Fruit fly (Drosophila melanogaster) whole organism, embryonic: Measurements from ENCODE around the gene mRpL40.

Experiments used
- CG11504 ChIP-seq: fragments of 200-800 bp; sonication (Bioruptor generic); optimal IDR thresholded peaks from 3 replicates; lab custom pipeline; 2019; ENCODE audit warnings: missing biosample characterization, mild to moderate bottlenecking, missing genetic modification characterization, moderate library complexity
- CG17912 ChIP-seq: fragments of 200-800 bp; sonication (Bioruptor generic); optimal IDR thresholded peaks from 2 replicates; lab custom pipeline; 2018; ENCODE audit warnings: missing biosample characterization, mild to moderate bottlenecking, missing genetic modification characterization
- CG18262 ChIP-seq: fragments of 200-800 bp; optimal IDR thresholded peaks from 3 replicates; lab custom pipeline; 2019; ENCODE audit warnings: missing biosample characterization, mild to moderate bottlenecking, missing genetic modification characterization, moderate library complexity
- CG31441 ChIP-seq: fragments of 200-800 bp; sonication (Bioruptor generic); IDR thresholded peaks from 2 replicates; pipeline ENCODE4 v1.3.6; 2022; ENCODE audit warnings: missing biosample characterization, missing genetic modification characterization
- Hsf ChIP-seq: fragments of 200-800 bp; sonication (Bioruptor generic); optimal IDR thresholded peaks from 3 replicates; lab custom pipeline; 2016; ENCODE audit warnings: missing biosample characterization, missing genetic modification characterization
- lola ChIP-seq, 3 experiments: fragments of >200 bp in 2 of 3; fragments of 200-800 bp in 1 of 3; sonication (Bioruptor generic) in 1 of 3; optimal IDR thresholded peaks; 2 replicates each; lab custom pipeline; 2017 to 2019; ENCODE audit warnings: missing biosample characterization in 3 of 3, missing genetic modification characterization in 3 of 3, mild to moderate bottlenecking in 1 of 3, moderate library complexity in 1 of 3
- onecut ChIP-seq: fragments of 200-800 bp; sonication (Bioruptor generic); IDR thresholded peaks from 2 replicates; pipeline ENCODE4 v1.3.6; 2022; ENCODE audit warnings: missing biosample characterization, missing genetic modification characterization

DNA sequence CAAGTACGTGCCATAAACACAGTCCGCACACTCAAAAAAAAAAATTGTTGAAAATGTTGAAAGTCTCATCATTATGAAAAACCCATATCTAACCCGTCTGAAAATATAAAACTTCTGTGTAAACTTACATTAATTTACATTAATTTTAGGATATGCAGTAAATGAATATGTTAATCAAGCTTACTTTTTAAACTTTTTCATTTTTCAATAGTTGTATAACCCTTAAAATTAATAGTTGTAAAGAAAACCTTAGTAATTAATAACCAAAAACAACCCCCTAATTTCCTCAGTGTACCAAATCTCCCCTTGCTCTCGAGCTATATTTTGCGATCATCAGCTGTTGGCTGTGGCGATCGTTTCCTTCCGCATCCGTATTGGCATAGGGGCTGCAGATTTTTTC is 39.0 kb upstream of the mRpL40 start:
- TF ChIP-seq CG31441 = peak; percentile 65
- TF ChIP-seq CG18262 = peak; percentile 88
- TF ChIP-seq CG17912 (GFP tag; lab: Kevin White, UChicago) = no peak
- peak in 1 of 3 experiments; percentile 89 for TF ChIP-seq lola (GFP tag; optimal IDR thresholded peaks at IDR 0.05; lab: Kevin White, UChicago)
- TF ChIP-seq Hsf (GFP tag; lab: Kevin White, UChicago) = peak; percentile 45
- no peak for TF ChIP-seq onecut
- peak; percentile 49 for TF ChIP-seq CG11504 (tag; lab: Kevin White, UChicago)
